Worm (Caenorhabditis elegans) whole organism, L4/young adult: ENCODE results near the gene nkb-2.

Experiments used
- W03F9.2 ChIP-seq: fragments of 150-350 bp; optimal IDR thresholded peaks from 2 replicates; lab custom pipeline; 2014; ENCODE audit warnings: missing biosample characterization, missing genetic modification characterization
- him-1 ChIP-seq: sonication (generic microtip); optimal IDR thresholded peaks from 2 replicates; lab custom pipeline; 2016; ENCODE audit warnings: missing genotype, missing genetic modification reagents, missing genetic modification characterization, missing compliant biosample characterization

DNA sequence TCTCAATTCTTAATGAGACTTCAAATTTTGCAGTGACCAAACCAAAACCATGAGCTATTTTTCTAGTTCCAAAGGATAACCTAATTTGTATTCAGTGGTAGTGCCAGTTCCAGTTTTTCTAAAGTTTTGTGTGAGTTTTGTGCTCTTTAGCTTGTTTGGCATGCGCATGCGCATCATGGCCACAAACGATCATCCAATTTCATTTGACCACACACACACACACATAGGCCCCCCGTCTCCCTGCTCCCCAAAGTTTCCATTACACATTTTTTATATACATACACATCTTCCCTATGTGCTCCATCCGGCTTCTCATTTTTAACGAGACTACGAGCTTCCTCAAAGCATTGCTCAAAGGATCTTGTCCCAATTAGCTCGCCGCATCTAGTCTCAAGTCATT, 16.3 kb upstream of the nkb-2 start:
- TF ChIP-seq him-1 (no peak), W03F9.2 (tag; lab: Kevin White, UChicago) (no peak)
